Worm (Caenorhabditis elegans): Measurements from ENCODE around the gene sre-42.

sre-42 gene

DNA sequence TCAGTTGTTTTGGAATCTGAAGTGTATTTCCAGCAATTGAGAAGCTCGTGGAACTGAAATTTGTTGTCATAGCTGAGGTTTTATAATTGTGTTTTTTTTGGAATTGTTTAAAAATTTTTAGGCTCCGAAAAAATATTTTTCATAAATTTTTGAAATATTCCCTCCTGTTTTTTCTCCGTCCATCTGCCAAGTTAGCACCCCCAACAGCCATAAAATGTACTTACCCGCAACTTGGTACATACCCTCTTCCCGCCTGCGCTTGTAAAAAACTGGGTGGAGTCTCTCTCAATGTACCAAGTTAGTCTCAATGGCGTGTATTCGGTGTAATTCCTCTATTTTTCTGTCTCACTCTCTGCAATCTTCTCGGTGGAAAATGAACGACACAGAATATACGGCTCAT lies 3.1 kb upstream of the sre-42 start, which contains the start of gene Y57A10B.6:
Gene Y57A10B.6, plus strand, starts transcription at position 301 of the 400 bp plus-strand sequence.
- no peak for TF ChIP-seq unc-62 (GFP tag; optimal IDR thresholded peaks at IDR 0.05)

DNA sequence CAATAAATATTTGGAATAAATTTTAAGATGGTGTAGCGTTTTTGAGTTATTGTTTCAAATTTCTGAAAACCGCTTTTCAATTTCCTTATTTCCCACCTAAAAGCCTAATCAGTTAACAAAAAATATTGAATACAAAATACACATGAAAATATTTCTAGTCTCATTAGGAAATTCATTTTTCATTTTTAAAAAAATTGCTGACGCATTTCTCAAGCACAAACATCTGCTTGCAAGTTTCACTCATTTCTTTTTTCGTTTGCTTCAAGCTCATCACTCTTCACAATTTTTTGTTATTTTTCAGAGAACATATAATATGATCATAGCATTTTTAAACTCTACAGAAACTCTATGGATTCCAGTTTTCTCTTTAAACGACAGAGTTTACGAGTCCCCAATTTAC lies 1.3 kb upstream of the sre-42 start, which contains the start of gene sre-41:
Gene sre-41, plus strand, starts transcription at position 301 of the 400 bp plus-strand sequence.
- no peak for TF ChIP-seq unc-62 (GFP tag; optimal IDR thresholded peaks at IDR 0.05)

DNA sequence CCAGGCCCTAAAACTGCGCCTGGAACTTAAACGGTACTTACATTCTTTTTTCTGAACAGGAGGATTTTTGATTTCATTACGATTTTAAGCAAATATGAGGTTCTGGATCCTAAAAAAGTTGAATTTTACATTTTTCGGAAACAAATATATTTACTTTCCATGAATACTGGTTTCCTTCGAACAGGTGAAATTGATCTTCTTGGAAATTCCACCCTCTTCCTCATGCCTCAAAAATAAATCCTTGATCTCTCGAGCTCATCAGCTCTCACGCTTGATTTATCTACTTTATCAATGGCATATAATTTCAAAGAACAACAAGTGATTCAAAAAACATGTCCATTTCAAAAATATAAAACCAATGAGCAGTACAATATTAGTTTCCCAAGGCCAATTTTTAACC lies 806 bp upstream of the sre-42 start:
- no peak for TF ChIP-seq unc-62 (GFP tag; optimal IDR thresholded peaks at IDR 0.05)

- TF ChIP-seq unc-62 (GFP tag; optimal IDR thresholded peaks at IDR 0.05) = no peak
Measured at ce11 chrII:12385815-12386214, 866 bp downstream of the sre-42 start.

DNA sequence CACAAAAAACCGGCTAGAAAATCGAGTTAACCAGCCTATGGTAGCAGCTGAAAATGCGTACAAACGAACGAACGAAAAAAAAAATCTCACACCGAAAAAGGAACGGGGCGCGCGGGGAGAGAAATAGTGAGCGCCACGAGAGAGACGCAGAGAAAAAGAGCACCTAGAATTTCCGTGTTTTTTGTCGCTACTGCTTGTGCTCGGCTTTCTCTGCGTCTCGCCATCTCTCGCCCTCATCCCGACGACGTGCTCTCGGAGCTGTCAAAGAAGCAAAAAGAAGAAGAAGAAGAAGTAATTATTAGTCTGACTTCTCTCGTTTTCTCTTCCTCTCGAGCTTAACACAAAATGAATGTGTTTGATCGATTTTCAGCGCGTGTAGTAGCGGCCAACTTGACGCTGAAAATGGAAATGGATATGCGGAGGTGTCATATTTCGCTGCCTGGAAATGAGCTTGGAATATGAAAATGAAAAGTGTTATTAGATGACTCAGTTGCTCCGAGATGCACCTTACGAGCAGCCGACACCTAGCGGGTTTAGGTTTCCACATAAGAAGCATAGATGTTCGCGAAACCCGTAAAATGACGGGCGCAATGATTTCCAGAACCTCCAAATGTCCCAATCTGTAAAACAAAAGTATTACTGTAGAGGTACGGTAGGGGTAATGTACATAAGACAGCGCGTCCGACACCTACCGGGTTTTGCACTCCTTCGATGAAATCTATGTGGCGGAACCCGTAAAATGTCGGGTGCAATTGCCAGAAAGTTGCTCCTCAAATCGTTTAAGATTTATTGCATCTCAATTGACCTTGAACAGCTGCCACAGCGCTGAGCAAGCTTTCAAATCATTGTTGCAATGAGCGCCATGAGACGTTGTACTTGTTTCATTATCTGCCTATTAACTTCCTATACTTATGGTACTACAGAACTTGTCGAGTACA lies 3.8 kb downstream of the sre-42 start, which contains the start of gene btb-14:
Gene btb-14, plus strand, starts transcription at position 839 of the 938 bp plus-strand sequence.
- no peak for TF ChIP-seq unc-62 (GFP tag; optimal IDR thresholded peaks at IDR 0.05)

DNA sequence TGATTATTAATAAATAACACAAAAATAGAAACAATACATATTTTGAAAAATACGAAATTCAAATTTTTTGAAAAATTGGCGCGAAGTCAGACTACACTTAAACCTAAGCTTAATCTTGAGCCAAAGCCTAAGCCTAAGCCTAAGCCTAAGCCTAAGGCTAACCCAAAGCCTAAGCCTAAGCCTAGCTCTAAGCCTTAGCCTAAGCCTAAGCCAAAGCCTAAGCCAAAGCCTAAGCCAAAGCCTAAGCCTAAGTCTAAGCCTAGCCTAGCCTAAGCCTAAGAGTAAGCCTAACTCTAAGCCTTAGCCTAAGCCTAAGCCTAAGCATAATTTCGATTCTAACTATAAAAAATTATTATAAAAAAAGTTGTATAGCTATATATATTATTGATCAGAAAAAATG lies 5.8 kb downstream of the sre-42 start:
- TF ChIP-seq unc-62 (GFP tag; optimal IDR thresholded peaks at IDR 0.05) = no peak

- TF ChIP-seq unc-62 (GFP tag; optimal IDR thresholded peaks at IDR 0.05) = no peak
Measured at ce11 chrII:12379430-12379829, 7.3 kb downstream of the sre-42 start, which contains the start of gene marc-5. Gene marc-5 (minus strand): TSS chrII:12379530.

DNA sequence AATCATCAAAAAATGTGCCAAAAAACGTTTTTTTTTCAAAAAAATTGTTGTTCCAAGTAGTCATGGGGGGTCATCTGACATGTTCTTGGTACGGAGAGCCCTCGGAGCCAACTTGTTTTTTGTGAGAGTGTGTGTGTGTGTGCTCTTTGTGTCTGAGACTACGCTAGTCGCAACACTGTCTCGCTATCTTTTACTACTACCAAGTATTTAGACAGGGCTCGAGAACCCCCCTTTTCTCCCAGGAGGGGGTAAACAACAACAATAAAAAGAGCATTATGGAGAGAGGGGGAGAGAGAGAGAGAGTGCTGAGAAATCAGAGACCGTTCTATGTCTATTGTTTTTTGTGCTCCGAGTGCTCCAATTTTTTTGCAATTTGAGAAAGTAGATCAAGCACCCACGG lies 7.9 kb downstream of the sre-42 start:
- TF ChIP-seq unc-62 (GFP tag; optimal IDR thresholded peaks at IDR 0.05) = no peak

ce11 chrII:12373921-12374320 lies 12.8 kb downstream of the sre-42 start:
- TF ChIP-seq unc-62 (GFP tag; optimal IDR thresholded peaks at IDR 0.05) = no peak

ce11 chrII:12369202-12369601 lies 17.5 kb downstream of the sre-42 start:
- TF ChIP-seq unc-62 (GFP tag; optimal IDR thresholded peaks at IDR 0.05) = no peak

- TF ChIP-seq unc-62 (GFP tag; optimal IDR thresholded peaks at IDR 0.05) = no peak
Measured at ce11 chrII:12362262-12362661, 24.4 kb downstream of the sre-42 start.

- TF ChIP-seq unc-62 (GFP tag; optimal IDR thresholded peaks at IDR 0.05) = no peak
Measured at ce11 chrII:12353816-12354215, 32.9 kb downstream of the sre-42 start.

DNA sequence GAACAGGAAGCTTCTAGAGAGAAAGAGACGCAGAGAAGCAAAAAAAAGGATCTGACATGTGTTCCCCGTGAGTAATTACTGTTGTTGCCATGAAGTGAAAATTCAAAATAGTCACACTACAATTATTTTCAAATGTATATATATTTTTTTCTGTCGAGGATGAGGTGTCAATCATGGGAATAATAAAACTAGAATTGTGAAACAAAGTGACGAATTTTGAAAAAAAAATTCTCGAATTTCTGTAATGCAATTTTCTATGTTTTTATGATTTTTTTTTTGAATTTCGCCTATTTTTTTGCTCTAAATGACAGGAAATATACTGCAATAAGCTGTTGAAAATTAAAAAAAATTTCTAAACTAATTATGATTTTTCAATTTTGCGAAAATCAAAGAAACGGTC lies 33.6 kb downstream of the sre-42 start:
- no peak for TF ChIP-seq unc-62 (GFP tag; optimal IDR thresholded peaks at IDR 0.05)

DNA sequence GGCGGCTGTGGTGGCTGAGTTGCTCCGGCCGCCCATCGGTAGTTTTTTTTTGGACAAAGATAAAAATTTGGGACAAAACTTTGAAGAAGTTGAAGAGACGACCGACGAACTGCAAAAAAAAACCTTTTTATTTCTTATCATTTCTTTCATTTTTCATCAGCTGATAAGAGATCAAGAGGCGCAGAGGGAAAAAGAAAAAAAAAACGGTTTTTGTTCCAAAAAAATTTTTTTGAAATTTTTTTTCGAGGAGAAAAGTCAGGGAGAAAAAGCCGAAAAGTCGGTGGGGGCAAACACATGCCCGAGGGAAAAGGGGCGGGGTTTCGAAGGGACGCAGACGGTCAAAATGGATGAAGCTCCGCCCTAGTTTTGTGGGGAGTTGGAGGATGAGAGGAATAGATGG lies 34.6 kb downstream of the sre-42 start, which contains the start of gene ras-1:
Gene ras-1, minus strand, starts transcription at position 129 of the 400 bp plus-strand sequence.
- no peak for TF ChIP-seq unc-62 (GFP tag; optimal IDR thresholded peaks at IDR 0.05)

- no peak for TF ChIP-seq unc-62 (GFP tag; optimal IDR thresholded peaks at IDR 0.05)
Measured at ce11 chrII:12350737-12351275, 35.9 kb downstream of the sre-42 start.

- TF ChIP-seq unc-62 (GFP tag; optimal IDR thresholded peaks at IDR 0.05) = no peak
Measured at ce11 chrII:12349866-12350265, 36.8 kb downstream of the sre-42 start.

DNA sequence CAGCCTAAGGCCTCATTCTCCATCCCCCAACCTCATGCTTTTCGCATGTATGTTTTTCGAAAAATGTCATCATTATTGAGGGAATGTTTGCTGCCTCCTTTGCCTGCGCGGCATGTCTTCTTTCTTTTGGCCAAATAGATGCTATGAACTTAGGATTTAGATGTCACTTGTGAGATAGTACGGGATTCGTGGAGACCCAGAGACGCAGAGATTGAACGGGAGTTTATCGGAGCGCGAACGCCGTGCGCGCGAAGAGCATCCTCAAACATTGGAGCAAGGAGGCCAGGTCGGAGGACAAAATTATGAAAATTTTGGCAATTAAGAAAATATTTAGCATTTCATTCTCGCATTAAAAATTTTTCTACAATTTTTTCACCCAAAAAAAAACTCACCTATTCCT lies 37.7 kb downstream of the sre-42 start:
- no peak for TF ChIP-seq unc-62 (GFP tag; optimal IDR thresholded peaks at IDR 0.05)

All from whole organism, dauer.